Worm (Caenorhabditis elegans) whole organism, midembryonic: ENCODE data around the gene twk-31.
A peak's percentile ranks its signal among the peaks of the same experiment; 100 is the strongest.

Experiments used
- T22C8.4 ChIP-seq: fragments of 200-800 bp; sonication (Bioruptor generic); IDR thresholded peaks from 2 replicates; pipeline ENCODE4 v1.3.6; 2022; ENCODE audit warnings: missing genetic modification characterization, missing compliant biosample characterization
- cog-1 ChIP-seq: sonication (generic microtip); optimal IDR thresholded peaks from 2 replicates; lab custom pipeline; 2016; ENCODE audit warnings: missing genetic modification characterization, missing compliant biosample characterization
- flt-1 ChIP-seq: fragments of 200-800 bp; sonication (Bioruptor generic); IDR thresholded peaks from 2 replicates; pipeline ENCODE4 v1.3.6; 2022; ENCODE audit warnings: missing genetic modification characterization, missing compliant biosample characterization
- klf-2 ChIP-seq: fragments of 200-800 bp; sonication (Bioruptor generic); conservative IDR thresholded peaks from 2 replicates; pipeline ENCODE4 v1.3.6; 2022; ENCODE audit warnings: missing genetic modification reagents, missing genetic modification characterization, missing compliant biosample characterization
- med-1 ChIP-seq: sonication (generic microtip); optimal IDR thresholded peaks from 2 replicates; lab custom pipeline; 2017; ENCODE audit warnings: missing genetic modification characterization, mild to moderate bottlenecking, missing compliant biosample characterization, antibody characterized with exemption, missing genetic modification reagents; ENCODE audit not compliant: insufficient read depth
- ref-1 ChIP-seq: fragments of 200-800 bp; sonication (Bioruptor generic); conservative IDR thresholded peaks from 2 replicates; pipeline ENCODE4 v1.3.6; 2022; ENCODE audit warnings: missing genetic modification reagents, missing genetic modification characterization, missing compliant biosample characterization
- tab-1 ChIP-seq: fragments of 200-800 bp; sonication (Bioruptor generic); IDR thresholded peaks from 2 replicates; pipeline ENCODE4 v1.3.6; 2022; ENCODE audit warnings: missing genetic modification characterization, missing compliant biosample characterization
- ztf-23 ChIP-seq: fragments of 200-800 bp; sonication (Bioruptor generic); IDR thresholded peaks from 2 replicates; pipeline ENCODE4 v1.3.6; 2022; ENCODE audit warnings: missing genetic modification reagents, missing genetic modification characterization, missing compliant biosample characterization
- ztf-29 ChIP-seq: fragments of 200-800 bp; sonication (Bioruptor generic); IDR thresholded peaks from 2 replicates; pipeline ENCODE4 v1.3.6; 2022; ENCODE audit warnings: missing genetic modification reagents, missing genetic modification characterization, missing compliant biosample characterization

twk-31 gene

DNA sequence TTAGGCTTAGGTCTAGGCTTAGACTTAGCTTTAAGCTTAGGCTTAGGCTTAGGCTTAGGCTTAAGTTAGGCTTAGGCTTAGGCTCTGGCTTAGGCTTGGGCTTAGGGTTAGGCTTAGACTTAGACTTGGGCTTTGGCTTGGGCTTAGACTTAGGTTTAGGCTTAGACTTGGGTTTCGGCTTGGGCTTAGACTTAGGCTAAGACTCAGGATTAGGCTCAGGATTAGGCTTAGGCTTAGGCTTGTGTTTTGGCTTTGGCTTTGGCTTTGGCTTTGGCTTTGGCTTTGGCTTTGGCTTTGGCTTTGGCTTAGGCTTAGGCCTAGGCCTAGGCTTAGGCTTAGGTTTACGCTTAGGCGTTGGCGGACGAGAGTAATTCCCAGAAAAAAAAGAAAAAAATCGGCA, 9.1 kb downstream of the twk-31 start:
- TF ChIP-seq flt-1 (GFP tag; lab: Robert Waterston, UW): no peak
- no peak for TF ChIP-seq ref-1 (GFP tag; lab: Robert Waterston, UW)
- TF ChIP-seq tab-1 (GFP tag; lab: Robert Waterston, UW): no peak
- no peak for TF ChIP-seq ztf-23
- no peak for TF ChIP-seq T22C8.4 (GFP tag; lab: Robert Waterston, UW)
- no peak for TF ChIP-seq cog-1 (tag; lab: Kevin White, UChicago)
- TF ChIP-seq klf-2 (GFP tag; lab: Robert Waterston, UW): no peak
- no peak for TF ChIP-seq ztf-29 (GFP tag; lab: Robert Waterston, UW)
- no peak for TF ChIP-seq med-1 (GFP tag; lab: Kevin White, UChicago)

- TF ChIP-seq ztf-29 (GFP tag; lab: Robert Waterston, UW): no peak; the same call in 1 of the 2 replicates
- no peak for TF ChIP-seq ztf-23
- no peak for TF ChIP-seq tab-1 (GFP tag; lab: Robert Waterston, UW)
- no peak for TF ChIP-seq flt-1 (GFP tag; lab: Robert Waterston, UW)
Observed at ce11 chrIII:11424815-11425214, 14.3 kb downstream of the twk-31 start.

ce11 chrIII:11426906-11427305, 16.4 kb downstream of the twk-31 start, which contains the start of gene idpc-1:
Gene idpc-1 (plus strand): TSS chrIII:11427206.
- TF ChIP-seq flt-1 (GFP tag; lab: Robert Waterston, UW) (no peak), med-1 (GFP tag; lab: Kevin White, UChicago) (no peak), klf-2 (GFP tag; lab: Robert Waterston, UW) (no peak), ref-1 (GFP tag; lab: Robert Waterston, UW) (no peak), cog-1 (tag; lab: Kevin White, UChicago) (no peak), ztf-23 (no peak), tab-1 (GFP tag; lab: Robert Waterston, UW) (no peak), ztf-29 (GFP tag; lab: Robert Waterston, UW) (no peak), T22C8.4 (GFP tag; lab: Robert Waterston, UW) (no peak)

DNA sequence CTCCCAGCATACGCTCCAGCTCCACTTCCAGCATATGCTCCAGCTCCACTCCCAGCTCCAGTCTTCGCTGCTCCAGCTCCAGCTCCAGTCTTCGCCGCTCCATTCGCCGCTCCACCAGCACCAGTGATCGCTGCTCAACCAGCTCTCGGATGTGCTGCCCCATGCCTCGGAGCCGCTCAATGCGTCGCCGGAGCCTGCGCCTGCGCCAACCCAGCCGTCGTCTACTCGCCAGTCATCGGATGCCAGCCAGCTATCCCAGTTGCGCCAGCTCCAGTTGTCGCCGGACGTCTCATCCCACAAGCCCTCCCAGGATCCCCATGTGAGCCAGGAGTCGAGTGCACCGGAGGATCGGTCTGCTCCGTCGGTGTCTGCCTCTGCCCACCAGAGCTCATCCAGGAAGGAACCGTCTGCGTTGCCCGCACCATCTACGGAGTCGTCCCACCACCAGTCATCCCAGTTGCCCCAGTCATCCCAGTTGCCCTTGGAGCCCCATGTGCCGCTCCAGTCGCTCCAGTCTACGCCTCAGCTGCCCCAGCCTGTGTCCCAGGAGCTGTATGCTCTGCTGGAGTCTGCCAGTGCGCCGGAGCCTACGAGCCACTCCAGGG, 17.2 kb downstream of the twk-31 start:
- TF ChIP-seq ztf-23: no peak
- no peak for TF ChIP-seq ref-1 (GFP tag; lab: Robert Waterston, UW)
- no peak for TF ChIP-seq T22C8.4 (GFP tag; lab: Robert Waterston, UW)
- no peak; the same call in 1 of the 2 replicates for TF ChIP-seq tab-1 (GFP tag; lab: Robert Waterston, UW)
- no peak for TF ChIP-seq flt-1 (GFP tag; lab: Robert Waterston, UW)
- TF ChIP-seq klf-2 (GFP tag; lab: Robert Waterston, UW): no peak
- TF ChIP-seq ztf-29 (GFP tag; lab: Robert Waterston, UW): no peak
- no peak for TF ChIP-seq med-1 (GFP tag; lab: Kevin White, UChicago)

ce11 chrIII:11434864-11435263, 24.4 kb downstream of the twk-31 start:
- TF ChIP-seq ztf-29 (GFP tag; lab: Robert Waterston, UW) (peak; percentile 33; the same call in 1 of the 2 replicates), klf-2 (GFP tag; lab: Robert Waterston, UW) (0 out of 2 replicates have a peak, but pooled peaks have one; percentile 39)

ce11 chrIII:11442556-11442955, 32.1 kb downstream of the twk-31 start, which contains the start of gene sbp-1:
Gene sbp-1 (minus strand): TSS chrIII:11442566.
- no peak for TF ChIP-seq cog-1 (tag; lab: Kevin White, UChicago)
- no peak for TF ChIP-seq ref-1 (GFP tag; lab: Robert Waterston, UW)
- no peak for TF ChIP-seq flt-1 (GFP tag; lab: Robert Waterston, UW)
- no peak for TF ChIP-seq ztf-23
- no peak for TF ChIP-seq T22C8.4 (GFP tag; lab: Robert Waterston, UW)
- TF ChIP-seq ztf-29 (GFP tag; lab: Robert Waterston, UW): no peak
- TF ChIP-seq med-1 (GFP tag; lab: Kevin White, UChicago): no peak
- TF ChIP-seq klf-2 (GFP tag; lab: Robert Waterston, UW): no peak
- no peak for TF ChIP-seq tab-1 (GFP tag; lab: Robert Waterston, UW)

DNA sequence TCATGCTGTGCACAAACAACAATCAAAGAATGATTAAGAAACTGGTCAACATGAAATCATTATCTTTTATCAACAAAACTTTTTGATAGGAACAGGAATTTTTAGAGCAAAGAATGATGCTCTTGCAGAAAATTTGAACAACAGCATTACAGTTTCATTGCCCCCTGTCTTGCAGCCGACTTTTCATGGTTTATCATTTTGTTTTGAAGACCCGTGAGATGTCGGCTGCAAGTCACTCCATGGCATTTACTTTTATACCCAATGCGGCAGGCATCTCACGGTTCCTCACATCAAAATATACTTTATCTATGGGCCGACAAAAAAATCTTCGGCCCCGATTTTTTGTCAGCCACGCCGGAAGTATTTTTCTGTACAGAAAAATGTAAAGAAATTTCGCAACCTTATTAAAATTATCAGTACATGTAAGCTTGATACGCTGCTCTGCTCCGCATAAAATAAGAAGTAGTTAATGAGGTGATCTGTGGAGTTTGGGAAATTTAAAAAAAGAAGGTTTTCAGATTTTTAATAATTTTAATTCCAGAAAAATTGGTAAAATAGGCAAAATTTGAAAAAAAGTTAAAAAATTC, 33.0 kb downstream of the twk-31 start:
- TF ChIP-seq cog-1 (tag; lab: Kevin White, UChicago) (no peak), med-1 (GFP tag; lab: Kevin White, UChicago) (no peak), T22C8.4 (GFP tag; lab: Robert Waterston, UW) (no peak), ztf-29 (GFP tag; lab: Robert Waterston, UW) (no peak)

DNA sequence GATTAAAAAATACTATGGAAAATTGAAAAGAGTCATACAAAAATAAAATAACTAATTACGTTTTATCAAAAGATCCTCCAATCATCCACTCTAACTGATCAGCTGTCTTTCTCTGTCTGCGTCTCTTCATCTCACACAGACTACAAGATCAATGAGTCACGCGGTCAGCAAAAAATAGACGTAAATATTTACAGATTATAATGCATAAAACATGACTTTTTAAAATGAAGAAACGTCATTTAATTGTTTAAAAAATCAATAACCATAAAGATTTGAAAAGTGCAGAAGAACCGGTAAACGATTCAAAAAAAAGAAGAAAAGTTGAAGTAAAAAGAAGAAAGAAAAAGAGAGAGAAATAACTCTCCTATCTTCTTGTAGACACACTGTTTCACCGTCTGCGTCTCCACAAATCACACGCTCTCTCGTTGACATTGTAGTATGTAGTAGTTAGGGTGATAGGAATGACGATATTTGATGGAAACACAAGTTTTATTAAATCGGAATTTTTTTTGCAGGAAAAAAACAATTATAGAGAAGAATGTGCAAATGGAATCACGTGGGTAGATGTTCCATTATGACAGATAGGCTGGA, 34.4 kb downstream of the twk-31 start:
- no peak for TF ChIP-seq ztf-29 (GFP tag; lab: Robert Waterston, UW)
- no peak for TF ChIP-seq med-1 (GFP tag; lab: Kevin White, UChicago)
- TF ChIP-seq flt-1 (GFP tag; lab: Robert Waterston, UW): no peak
- TF ChIP-seq tab-1 (GFP tag; lab: Robert Waterston, UW): no peak
- no peak for TF ChIP-seq ref-1 (GFP tag; lab: Robert Waterston, UW)
- no peak for TF ChIP-seq ztf-23
- no peak for TF ChIP-seq T22C8.4 (GFP tag; lab: Robert Waterston, UW)
- TF ChIP-seq klf-2 (GFP tag; lab: Robert Waterston, UW): no peak
- no peak for TF ChIP-seq cog-1 (tag; lab: Kevin White, UChicago)

ce11 chrIII:11446826-11447225, 36.3 kb downstream of the twk-31 start:
- TF ChIP-seq med-1 (GFP tag; lab: Kevin White, UChicago): no peak
- TF ChIP-seq tab-1 (GFP tag; lab: Robert Waterston, UW): no peak
- TF ChIP-seq ref-1 (GFP tag; lab: Robert Waterston, UW): no peak
- TF ChIP-seq ztf-29 (GFP tag; lab: Robert Waterston, UW): no peak
- no peak for TF ChIP-seq flt-1 (GFP tag; lab: Robert Waterston, UW)
